Fruit fly (Drosophila melanogaster) whole organism, embryonic: Measurements from ENCODE around the gene CG1299.

Source experiments
- Adf1 ChIP-seq: fragments of 200-800 bp; sonication (Bioruptor generic); IDR thresholded peaks from 2 replicates; pipeline ENCODE4 v1.3.6; 2022; ENCODE audit warnings: missing biosample characterization, missing genetic modification characterization
- B-H2 ChIP-seq: fragments of 200-800 bp; sonication (Bioruptor generic); optimal IDR thresholded peaks from 2 replicates; lab custom pipeline; 2018; ENCODE audit warnings: missing biosample characterization, mild to moderate bottlenecking, missing genetic modification characterization
- BEAF-32 ChIP-seq: fragments of 200-800 bp; sonication (Bioruptor generic); optimal IDR thresholded peaks from 3 replicates; lab custom pipeline; 2017; ENCODE audit warnings: missing biosample characterization, missing genetic modification characterization, mild to moderate bottlenecking, moderate library complexity, missing genetic modification reagents
- BtbVII ChIP-seq: fragments of 200-800 bp; sonication (Bioruptor generic); optimal IDR thresholded peaks from 3 replicates; lab custom pipeline; 2017; ENCODE audit warnings: missing biosample characterization, mild to moderate bottlenecking, missing genetic modification characterization
- CG10543 ChIP-seq: fragments of 200-800 bp; sonication (Bioruptor generic); optimal IDR thresholded peaks from 3 replicates; lab custom pipeline; 2017; ENCODE audit warnings: missing biosample characterization, mild to moderate bottlenecking, missing genetic modification characterization, moderate library complexity
- CG14710 ChIP-seq: fragments of 200-800 bp; sonication (Bioruptor generic); optimal IDR thresholded peaks from 3 replicates; lab custom pipeline; 2019; ENCODE audit warnings: missing biosample characterization, mild to moderate bottlenecking, missing genetic modification characterization, moderate library complexity
- CG17361 ChIP-seq: fragments of 200-800 bp; sonication (Bioruptor generic); IDR thresholded peaks from 3 replicates; pipeline ENCODE4 v1.3.6; 2022; ENCODE audit warnings: missing biosample characterization, missing genetic modification characterization
- CG17912 ChIP-seq: fragments of 200-800 bp; sonication (Bioruptor generic); optimal IDR thresholded peaks from 2 replicates; lab custom pipeline; 2018; ENCODE audit warnings: missing biosample characterization, mild to moderate bottlenecking, missing genetic modification characterization
- CG1832 ChIP-seq: fragments of 200-800 bp; sonication (Bioruptor generic); optimal IDR thresholded peaks from 2 replicates; lab custom pipeline; 2017; ENCODE audit warnings: missing biosample characterization, mild to moderate bottlenecking, missing genetic modification characterization, inconsistent platforms
- CG2875 ChIP-seq: fragments of 200-800 bp; sonication (Bioruptor generic); optimal IDR thresholded peaks from 2 replicates; lab custom pipeline; 2017; ENCODE audit warnings: missing biosample characterization, mild to moderate bottlenecking, missing genetic modification characterization, missing genetic modification reagents
- CG30020 ChIP-seq: fragments of 200-800 bp; optimal IDR thresholded peaks from 2 replicates; lab custom pipeline; 2019; ENCODE audit warnings: missing biosample characterization, mild to moderate bottlenecking, missing genetic modification characterization, moderate library complexity
- CG33213 ChIP-seq: fragments of 200-800 bp; sonication (Bioruptor generic); optimal IDR thresholded peaks from 3 replicates; lab custom pipeline; 2016; ENCODE audit warnings: missing biosample characterization, missing genetic modification characterization
- CG6254 ChIP-seq: fragments of 200-800 bp; sonication (Bioruptor generic); optimal IDR thresholded peaks from 3 replicates; lab custom pipeline; 2017; ENCODE audit warnings: mild to moderate bottlenecking, missing biosample characterization, missing genetic modification reagents, missing genetic modification characterization
- CG6683 ChIP-seq: fragments of 200-800 bp; sonication (Bioruptor generic); optimal IDR thresholded peaks from 2 replicates; lab custom pipeline; 2017; ENCODE audit warnings: missing biosample characterization, mild to moderate bottlenecking, missing genetic modification characterization, missing genetic modification reagents
- CG6765 ChIP-seq: fragments of 200-800 bp; sonication (Bioruptor generic); optimal IDR thresholded peaks from 3 replicates; lab custom pipeline; 2017; ENCODE audit warnings: missing biosample characterization, mild to moderate bottlenecking, missing genetic modification characterization
- CG7372 ChIP-seq: fragments of 200-800 bp; sonication (Bioruptor generic); IDR thresholded peaks from 2 replicates; pipeline ENCODE4 v1.3.6; 2022; ENCODE audit warnings: missing biosample characterization, missing genetic modification characterization
- CG7556 ChIP-seq: fragments of 200-800 bp; sonication (Bioruptor generic); optimal IDR thresholded peaks from 2 replicates; lab custom pipeline; 2017; ENCODE audit warnings: missing biosample characterization, mild to moderate bottlenecking, missing genetic modification characterization
- CG7928 ChIP-seq: fragments of 200-800 bp; sonication (Bioruptor generic); optimal IDR thresholded peaks from 2 replicates; lab custom pipeline; 2017; ENCODE audit warnings: missing biosample characterization, mild to moderate bottlenecking, missing genetic modification characterization
- CG8359 ChIP-seq: fragments of 200-800 bp; sonication (Bioruptor generic); optimal IDR thresholded peaks from 2 replicates; lab custom pipeline; 2017; ENCODE audit warnings: missing biosample characterization, mild to moderate bottlenecking, missing genetic modification characterization, borderline replicate concordance
- CG8388 ChIP-seq: fragments of 200-800 bp; sonication (Bioruptor generic); optimal IDR thresholded peaks from 2 replicates; lab custom pipeline; 2019; ENCODE audit warnings: missing biosample characterization, mild to moderate bottlenecking, missing genetic modification characterization, moderate library complexity
- Dip2 ChIP-seq: fragments of 200-800 bp; sonication (Bioruptor generic); IDR thresholded peaks from 2 replicates; pipeline ENCODE4 v1.3.6; 2022; ENCODE audit warnings: missing biosample characterization, missing genetic modification characterization
- Dip3 ChIP-seq: fragments of 200-800 bp; sonication (Bioruptor generic); optimal IDR thresholded peaks from 3 replicates; lab custom pipeline; 2016; ENCODE audit warnings: missing biosample characterization, missing genetic modification characterization
- Dref ChIP-seq: fragments of 200-800 bp; sonication (Bioruptor generic); IDR thresholded peaks from 2 replicates; pipeline ENCODE4 v1.3.6; 2022; ENCODE audit warnings: missing biosample characterization, missing genetic modification characterization
- Drgx ChIP-seq: fragments of 200-800 bp; sonication (Bioruptor generic); IDR thresholded peaks from 2 replicates; pipeline ENCODE4 v1.3.6; 2022; ENCODE audit warnings: missing biosample characterization, missing genetic modification characterization
- E2f2 ChIP-seq: fragments of 200-800 bp; sonication (Bioruptor generic); IDR thresholded peaks from 2 replicates; pipeline ENCODE4 v1.3.6; 2022; ENCODE audit warnings: missing biosample characterization, missing genetic modification characterization
- Ets97D ChIP-seq: fragments of 200-800 bp; sonication (Bioruptor generic); optimal IDR thresholded peaks from 3 replicates; lab custom pipeline; 2016; ENCODE audit warnings: missing biosample characterization, missing genetic modification characterization
- Hmx ChIP-seq: fragments of 200-800 bp; sonication (Bioruptor generic); optimal IDR thresholded peaks from 2 replicates; lab custom pipeline; 2016; ENCODE audit warnings: missing biosample characterization, missing genetic modification characterization
- Opbp ChIP-seq: fragments of 200-800 bp; sonication (Bioruptor generic); IDR thresholded peaks from 3 replicates; pipeline ENCODE4 v1.3.6; 2022; ENCODE audit warnings: missing biosample characterization, missing genetic modification characterization; ENCODE audit not compliant: partially characterized antibody
- PHDP ChIP-seq: fragments of 200-800 bp; sonication (Bioruptor generic); optimal IDR thresholded peaks from 3 replicates; lab custom pipeline; 2018; ENCODE audit warnings: missing biosample characterization, mild to moderate bottlenecking, missing genetic modification characterization, moderate library complexity
- Sin3A ChIP-seq: fragments of >200 bp; optimal IDR thresholded peaks from 2 replicates; lab custom pipeline; 2018
- Sry-δ ChIP-seq: fragments of 200-800 bp; sonication (Bioruptor generic); optimal IDR thresholded peaks from 2 replicates; lab custom pipeline; 2016; ENCODE audit warnings: missing biosample characterization, missing genetic modification characterization
- ac ChIP-seq: fragments of 200-800 bp; sonication (Bioruptor generic); optimal IDR thresholded peaks from 3 replicates; lab custom pipeline; 2017; ENCODE audit warnings: missing biosample characterization, mild to moderate bottlenecking, missing genetic modification characterization
- aop ChIP-seq: fragments of 200-800 bp; sonication (Bioruptor generic); IDR thresholded peaks from 2 replicates; pipeline ENCODE4 v1.3.6; 2022; ENCODE audit warnings: missing biosample characterization, missing genetic modification characterization
- crc ChIP-seq: fragments of 200-800 bp; sonication (Bioruptor generic); optimal IDR thresholded peaks from 2 replicates; lab custom pipeline; 2016; ENCODE audit warnings: missing biosample characterization, missing genetic modification characterization
- crp ChIP-seq, 2 experiments: fragments of 200-800 bp; sonication (Bioruptor generic); optimal IDR thresholded peaks; 2 replicates in 1 of 2; 3 replicates in 1 of 2; lab custom pipeline; 2017; ENCODE audit warnings: missing biosample characterization in 2 of 2, missing genetic modification characterization in 2 of 2, mild to moderate bottlenecking in 1 of 2, moderate library complexity in 1 of 2
- ewg ChIP-seq: fragments of 200-800 bp; sonication (Bioruptor generic); optimal IDR thresholded peaks from 3 replicates; lab custom pipeline; 2017; ENCODE audit warnings: mild to moderate bottlenecking, missing biosample characterization, missing genetic modification reagents, missing genetic modification characterization
- gfzf ChIP-seq: fragments of 200-800 bp; sonication (Bioruptor generic); optimal IDR thresholded peaks from 2 replicates; lab custom pipeline; 2016; ENCODE audit warnings: missing biosample characterization, mild to moderate bottlenecking, missing genetic modification characterization, moderate library complexity
- grau ChIP-seq: fragments of 200-800 bp; optimal IDR thresholded peaks from 3 replicates; lab custom pipeline; 2019; ENCODE audit warnings: missing biosample characterization, mild to moderate bottlenecking, missing genetic modification characterization, moderate library complexity
- hb ChIP-seq: fragments of 200-800 bp; sonication (Bioruptor generic); IDR thresholded peaks from 3 replicates; pipeline ENCODE4 v1.3.6; 2022; ENCODE audit warnings: missing biosample characterization, missing genetic modification characterization; ENCODE audit not compliant: partially characterized antibody
- insv ChIP-seq, 2 experiments: fragments of 200-800 bp; sonication (Bioruptor generic); optimal IDR thresholded peaks; 3 replicates each; lab custom pipeline; 2016 to 2018; ENCODE audit warnings: missing biosample characterization in 2 of 2, missing genetic modification characterization in 2 of 2
- nom ChIP-seq: fragments of 200-800 bp; sonication (Bioruptor generic); optimal IDR thresholded peaks from 2 replicates; lab custom pipeline; 2017; ENCODE audit warnings: missing biosample characterization, missing genetic modification characterization, mild to moderate bottlenecking, moderate library complexity, missing genetic modification reagents
- org-1 ChIP-seq: fragments of 200-800 bp; sonication (Bioruptor generic); optimal IDR thresholded peaks from 2 replicates; lab custom pipeline; 2017; ENCODE audit warnings: missing biosample characterization, missing genetic modification characterization
- phol ChIP-seq: fragments of 200-800 bp; sonication (Bioruptor generic); optimal IDR thresholded peaks from 3 replicates; lab custom pipeline; 2018; ENCODE audit warnings: missing biosample characterization, mild to moderate bottlenecking, missing genetic modification characterization, moderate library complexity
- psq ChIP-seq: fragments of 200-800 bp; sonication (Bioruptor generic); optimal IDR thresholded peaks from 2 replicates; lab custom pipeline; 2017; ENCODE audit warnings: missing biosample characterization, missing genetic modification characterization
- sens ChIP-seq: fragments of 200-800 bp; sonication (Bioruptor generic); peaks from one replicate; lab custom pipeline; 2016; ENCODE audit warnings: missing biosample characterization, missing genetic modification characterization
- sqz ChIP-seq: fragments of 200-800 bp; sonication (Bioruptor generic); optimal IDR thresholded peaks from 3 replicates; lab custom pipeline; 2018; ENCODE audit warnings: missing biosample characterization, mild to moderate bottlenecking, missing genetic modification characterization
- tx ChIP-seq: fragments of 200-800 bp; sonication (Bioruptor generic); optimal IDR thresholded peaks from 2 replicates; lab custom pipeline; 2016; ENCODE audit warnings: missing biosample characterization, missing genetic modification characterization
- wor ChIP-seq: fragments of 200-800 bp; sonication (Bioruptor generic); IDR thresholded peaks from 2 replicates; pipeline ENCODE4 v1.3.6; 2022; ENCODE audit warnings: missing biosample characterization, missing genetic modification characterization

Gene CG1299

dm6 chr3L:4133724-4134678 is 14.5 kb upstream of the CG1299 start, which contains the start of gene ens (continued):
- no peak for TF ChIP-seq Hmx (GFP tag; lab: Kevin White, UChicago)
- TF ChIP-seq ewg, result peak; percentile 15
- TF ChIP-seq psq (GFP tag; lab: Kevin White, UChicago), result peak; percentile 71
- TF ChIP-seq sqz (GFP tag; lab: Kevin White, UChicago), result peak; percentile 79
- no peak for TF ChIP-seq hb (GFP tag; lab: Robert Waterston, UW)
- TF ChIP-seq Sin3A, result peak; percentile 31
- peak; percentile 7 for TF ChIP-seq CG33213 (GFP tag; lab: Kevin White, UChicago)
- TF ChIP-seq nom (GFP tag; lab: Kevin White, UChicago), result peak; percentile 66
- TF ChIP-seq Sry-δ (GFP tag; lab: Kevin White, UChicago), result peak; percentile 47
- peak; percentile 28 for TF ChIP-seq PHDP (tag; lab: Kevin White, UChicago)
- no peak for TF ChIP-seq CG6683
- TF ChIP-seq BEAF-32, result peak; percentile 52
- no peak for TF ChIP-seq CG7928 (GFP tag; lab: Kevin White, UChicago)
- TF ChIP-seq B-H2, result no peak
- peak in 1 of 2 experiments; percentile 14 for TF ChIP-seq crp (GFP tag; optimal IDR thresholded peaks at IDR 0.05; lab: Kevin White, UChicago)
- peak; percentile 5 for TF ChIP-seq grau (tag; lab: Kevin White, UChicago)
- no peak for TF ChIP-seq org-1 (GFP tag; lab: Kevin White, UChicago)
- TF ChIP-seq CG10543 (GFP tag; lab: Kevin White, UChicago), result peak; percentile 37
- peak; percentile 28 for TF ChIP-seq Ets97D (GFP tag; lab: Kevin White, UChicago)
- TF ChIP-seq insv (GFP tag; optimal IDR thresholded peaks at IDR 0.05; lab: Kevin White, UChicago), result peak in 1 of 2 experiments; percentile 52
- no peak for TF ChIP-seq CG1832
- peak; percentile 72 for TF ChIP-seq phol (tag; lab: Kevin White, UChicago)
- no peak for TF ChIP-seq CG30020 (tag; lab: Kevin White, UChicago)
- 0 out of 3 replicates have a peak, but pooled peaks have one; percentile 52 for TF ChIP-seq Opbp
- no peak for TF ChIP-seq CG7372 (GFP tag; lab: Robert Waterston, UW)
- 0 out of 2 replicates have a peak, but pooled peaks have one; percentile 28 for TF ChIP-seq Drgx (GFP tag; lab: Robert Waterston, UW)
- TF ChIP-seq Adf1 (GFP tag; lab: Robert Waterston, UW), result peak; percentile 21; the same call in 1 of the 2 replicates
- TF ChIP-seq CG8359 (GFP tag; lab: Kevin White, UChicago), result peak; percentile 20
- TF ChIP-seq CG17361 (GFP tag; lab: Robert Waterston, UW), result no peak
- TF ChIP-seq CG17912 (GFP tag; lab: Kevin White, UChicago), result peak; percentile 36
- no peak for TF ChIP-seq CG6254 (GFP tag; lab: Kevin White, UChicago)
- TF ChIP-seq tx (GFP tag; lab: Kevin White, UChicago), result no peak
- no peak for TF ChIP-seq CG2875
- TF ChIP-seq CG7556 (GFP tag; lab: Kevin White, UChicago), result no peak
- TF ChIP-seq sens (GFP tag; lab: Kevin White, UChicago), result peak; percentile 82
- TF ChIP-seq crc (GFP tag; lab: Kevin White, UChicago), result no peak
- TF ChIP-seq E2f2 (GFP tag; lab: Robert Waterston, UW), result peak; percentile 42; the same call in 1 of the 2 replicates
- TF ChIP-seq wor (GFP tag; lab: Robert Waterston, UW), result no peak
- peak; percentile 21 for TF ChIP-seq BtbVII (GFP tag; lab: Kevin White, UChicago)
- peak; percentile 91 for TF ChIP-seq gfzf (GFP tag; lab: Kevin White, UChicago)
- peak; percentile 9 for TF ChIP-seq ac (GFP tag; lab: Kevin White, UChicago)
- peak; percentile 26 for TF ChIP-seq CG14710 (tag; lab: Kevin White, UChicago)
- no peak for TF ChIP-seq CG6765
- no peak for TF ChIP-seq Dip2 (GFP tag; lab: Robert Waterston, UW)
- TF ChIP-seq aop (GFP tag; lab: Robert Waterston, UW), result 0 out of 2 replicates have a peak, but pooled peaks have one; percentile 9
- TF ChIP-seq Dref, result peak; percentile 35; the same call in 1 of the 2 replicates
- no peak for TF ChIP-seq CG8388
- no peak for TF ChIP-seq Dip3
